Fruit fly (Drosophila melanogaster): ENCODE results near the gene loh.

dm6 chr2L:10452296-10452695 lies 10.0 kb downstream of the loh start, which contains the start of gene ppk10:
- TF ChIP-seq CG11294 (GFP tag; IDR thresholded peaks at IDR 0.05): no peak
- TF ChIP-seq vri (GFP tag; optimal IDR thresholded peaks at IDR 0.05): no peak
- no peak for TF ChIP-seq Sox102F (GFP tag; optimal IDR thresholded peaks at IDR 0.05)
- no peak for TF ChIP-seq OdsH (GFP tag; optimal IDR thresholded peaks at IDR 0.05)
- TF ChIP-seq CG3032 (tag; optimal IDR thresholded peaks at IDR 0.05): no peak
- no peak for TF ChIP-seq CG16779 (tag; optimal IDR thresholded peaks at IDR 0.05)
- TF ChIP-seq dsx (GFP tag; optimal IDR thresholded peaks at IDR 0.05; ENCODE audit: poor library complexity, severe bottlenecking): no peak
- no peak for TF ChIP-seq CG34406 (GFP tag; optimal IDR thresholded peaks at IDR 0.05)
- TF ChIP-seq cyc (GFP tag; optimal IDR thresholded peaks at IDR 0.05): no peak

All from whole organism, prepupa.